Fruit fly (Drosophila melanogaster) whole organism, adult: ENCODE results near the gene hiro.

Experiments
- CG5204 ChIP-seq: fragments of 200-800 bp; sonication (Bioruptor generic); optimal IDR thresholded peaks from 2 replicates; lab custom pipeline; 2016; ENCODE audit warnings: missing biosample characterization, missing genetic modification characterization
- CG7045 ChIP-seq: fragments of 200-800 bp; sonication (Bioruptor generic); optimal IDR thresholded peaks from 2 replicates; lab custom pipeline; 2017; ENCODE audit warnings: missing biosample characterization, mild to moderate bottlenecking, missing genetic modification characterization
- bab1 ChIP-seq: fragments of 200-800 bp; sonication (Bioruptor generic); optimal IDR thresholded peaks from 3 replicates; lab custom pipeline; 2019; ENCODE audit warnings: missing biosample characterization, mild to moderate bottlenecking, missing genetic modification characterization, moderate library complexity
- cic ChIP-seq: fragments of 200-800 bp; sonication (Bioruptor generic); optimal IDR thresholded peaks from 2 replicates; lab custom pipeline; 2017; ENCODE audit warnings: missing biosample characterization, mild to moderate bottlenecking, missing genetic modification characterization, moderate library complexity
- kay ChIP-seq: fragments of 200-800 bp; sonication (Bioruptor generic); peaks from one replicate; lab custom pipeline; 2016; ENCODE audit warnings: missing biosample characterization, missing genetic modification characterization, borderline replicate concordance
- pad ChIP-seq: fragments of 200-800 bp; sonication (Bioruptor generic); optimal IDR thresholded peaks from 3 replicates; lab custom pipeline; 2017; ENCODE audit warnings: missing biosample characterization, missing genetic modification characterization, mild to moderate bottlenecking, moderate library complexity, missing genetic modification reagents
- tj ChIP-seq: fragments of 200-800 bp; sonication (Bioruptor generic); optimal IDR thresholded peaks from 3 replicates; lab custom pipeline; 2017; ENCODE audit warnings: missing biosample characterization, mild to moderate bottlenecking, missing genetic modification characterization, moderate library complexity
- toe ChIP-seq: fragments of 200-800 bp; sonication (Bioruptor generic); optimal IDR thresholded peaks from 2 replicates; lab custom pipeline; 2016; ENCODE audit warnings: missing biosample characterization, missing genetic modification characterization

DNA sequence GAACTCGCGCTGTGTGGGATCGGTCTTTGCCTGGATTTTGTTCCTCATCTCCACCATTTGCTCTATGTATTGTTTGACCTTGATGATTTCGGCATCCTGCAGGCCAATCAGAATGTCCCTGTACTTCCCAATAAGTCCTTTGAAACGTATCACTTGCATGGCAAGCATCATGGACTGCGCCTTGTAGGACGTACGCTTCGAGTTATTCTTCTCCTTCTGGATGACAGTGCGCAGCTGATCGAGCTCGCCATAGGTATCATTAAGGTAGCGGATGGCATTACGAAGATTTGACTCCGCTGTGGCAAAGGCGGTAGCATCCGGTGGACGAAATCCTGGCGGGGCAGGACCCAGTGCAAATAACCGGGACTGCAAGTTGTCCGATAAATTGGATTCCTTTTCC is 22.1 kb upstream of the hiro start:
- TF ChIP-seq CG5204 (no peak), pad (GFP tag; lab: Kevin White, UChicago) (no peak), kay (no peak), toe (GFP tag; lab: Kevin White, UChicago) (no peak), CG7045 (GFP tag; lab: Kevin White, UChicago) (no peak), tj (GFP tag; lab: Kevin White, UChicago) (no peak), cic (GFP tag; lab: Kevin White, UChicago) (no peak), bab1 (GFP tag; lab: Kevin White, UChicago) (no peak)
